Worm (Caenorhabditis elegans) whole organism, L4 larva: ENCODE results near the gene egl-5.
"Not testable (repeated sequence)": the region's sequence is repeated elsewhere in the genome, so short reads cannot be mapped to it uniquely, and the experiment has no call there.

ENCODE experiments used
- ceh-28 ChIP-seq: fragments of 150-350 bp; optimal IDR thresholded peaks from 2 replicates; lab custom pipeline; 2014; ENCODE audit warnings: missing biosample characterization, missing genetic modification reagents, missing genetic modification characterization
- jun-1 ChIP-seq: fragments of 150-350 bp; optimal IDR thresholded peaks from 2 replicates; lab custom pipeline; 2014; ENCODE audit warnings: missing biosample characterization, missing genetic modification reagents, missing genetic modification characterization
- lin-13 ChIP-seq: fragments of 150-350 bp; optimal IDR thresholded peaks from 2 replicates; lab custom pipeline; 2014; ENCODE audit warnings: missing biosample characterization, missing genetic modification reagents, missing genetic modification characterization
- pqm-1 ChIP-seq: sonication (generic microtip); optimal IDR thresholded peaks from 2 replicates; lab custom pipeline; 2017; ENCODE audit warnings: missing biosample characterization, missing genetic modification characterization
- spr-1 ChIP-seq: sonication (generic microtip); optimal IDR thresholded peaks from 2 replicates; lab custom pipeline; 2016; ENCODE audit warnings: mild to moderate bottlenecking, missing genetic modification characterization, missing compliant biosample characterization
- unc-130 ChIP-seq: sonication (generic microtip); optimal IDR thresholded peaks from 2 replicates; lab custom pipeline; 2016; ENCODE audit warnings: missing genetic modification reagents, missing genetic modification characterization, missing compliant biosample characterization
- zip-11 ChIP-seq: fragments of 200-800 bp; sonication (Bioruptor generic); IDR thresholded peaks from 2 replicates; pipeline ENCODE4 v1.3.6; 2022; ENCODE audit warnings: missing genetic modification characterization, missing compliant biosample characterization

- TF ChIP-seq zip-11 (GFP tag; lab: Robert Waterston, UW); ceh-28 (tag; lab: Kevin White, UChicago); unc-130 (GFP tag; lab: Kevin White, UChicago); lin-13; pqm-1 (tag; lab: Kevin White, UChicago); jun-1 (tag; lab: Kevin White, UChicago); spr-1 (tag; lab: Kevin White, UChicago): not testable (repeated sequence)
These were observed 7.0 kb downstream of the egl-5 start for ce11 chrIII:7821130-7821529.
